Worm (Caenorhabditis elegans): ENCODE measurements around the gene Y41D4B.4.
A peak's percentile ranks its signal among the peaks of the same experiment; 100 is the strongest.

Y41D4B.4 gene

DNA sequence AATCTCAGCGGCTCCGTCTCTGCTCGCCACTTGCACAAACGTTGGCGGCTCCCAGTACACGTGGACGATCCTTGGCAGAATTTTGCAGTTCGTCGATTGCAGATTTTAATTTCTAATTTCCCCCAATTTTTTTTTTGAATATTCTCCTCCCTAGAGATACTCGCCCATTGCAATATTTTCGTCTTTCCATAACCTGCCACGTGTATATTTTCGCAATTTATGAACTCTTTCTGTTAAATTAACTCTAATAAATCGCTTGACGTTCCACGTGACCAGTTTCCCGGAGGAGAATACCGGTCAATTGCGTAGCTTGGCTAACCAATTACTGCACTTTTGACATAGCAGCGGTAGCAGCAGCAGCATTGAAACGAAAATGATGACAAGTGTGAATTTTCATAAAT, 48.5 kb downstream of the Y41D4B.4 start:
- no peak for TF ChIP-seq him-1 (tag; optimal IDR thresholded peaks at IDR 0.05)
- TF ChIP-seq W03F9.2 (tag; optimal IDR thresholded peaks at IDR 0.05), result no peak
- no peak for TF ChIP-seq dao-5 (tag; optimal IDR thresholded peaks at IDR 0.05)

DNA sequence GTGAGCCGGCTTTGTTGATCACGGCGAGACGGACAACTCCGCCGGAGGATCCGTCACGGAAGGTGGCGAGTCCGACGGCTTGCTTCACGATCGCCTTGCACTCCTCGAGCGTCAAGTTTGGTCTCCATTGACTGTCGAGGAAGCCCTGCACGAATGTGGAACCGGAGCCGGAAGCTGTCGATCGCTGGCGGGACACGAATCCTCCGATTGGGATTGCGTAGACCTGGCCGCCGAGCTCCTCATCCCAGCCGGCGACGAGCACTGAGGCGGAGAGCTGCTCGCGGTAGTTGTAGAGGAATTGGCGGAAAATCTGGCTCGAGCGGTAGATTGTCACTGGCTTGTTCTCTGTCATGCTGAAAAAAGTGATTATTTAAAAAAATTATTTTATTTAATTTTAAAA, 49.1 kb downstream of the Y41D4B.4 start:
- TF ChIP-seq him-1 (tag; optimal IDR thresholded peaks at IDR 0.05) (no peak), dao-5 (tag; optimal IDR thresholded peaks at IDR 0.05) (no peak), W03F9.2 (tag; optimal IDR thresholded peaks at IDR 0.05) (no peak)

DNA sequence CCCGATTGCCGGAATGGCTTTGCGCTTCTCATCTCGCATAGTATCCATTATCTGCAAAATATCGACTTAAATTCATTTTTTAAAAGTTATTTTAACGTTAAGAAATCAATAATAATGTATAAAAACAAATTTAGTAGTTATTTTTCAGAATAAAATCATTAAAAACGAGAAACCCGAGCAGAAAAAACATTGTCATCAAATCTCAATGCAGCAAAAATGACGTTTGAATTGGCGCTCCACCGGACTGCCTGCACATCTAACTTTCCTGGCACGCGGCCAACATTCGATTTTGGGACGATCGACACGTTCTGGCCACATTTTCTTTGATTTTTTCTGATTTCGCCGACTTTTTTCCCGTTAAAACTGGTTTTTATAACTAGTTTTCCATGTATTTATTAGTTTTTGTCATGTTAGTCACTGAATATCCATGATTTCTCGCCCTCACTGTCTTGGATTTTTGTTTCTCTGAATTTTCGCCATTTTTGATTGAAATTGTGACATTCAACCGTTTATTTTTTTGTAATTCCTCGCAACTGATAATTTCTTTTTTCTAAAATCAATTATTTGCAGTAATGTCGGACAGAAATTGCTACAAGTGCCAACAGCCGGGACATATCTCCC, 49.9 kb downstream of the Y41D4B.4 start, which contains the start of the genes pbs-1 and K08D12.3:
Gene pbs-1, minus strand, starts transcription at position 51 of the 621 bp plus-strand sequence.
Gene K08D12.3, plus strand, starts transcription at position 571 of the 621 bp plus-strand sequence.
- TF ChIP-seq dao-5 (tag; optimal IDR thresholded peaks at IDR 0.05) (no peak), W03F9.2 (tag; optimal IDR thresholded peaks at IDR 0.05) (peak; percentile 86)

DNA sequence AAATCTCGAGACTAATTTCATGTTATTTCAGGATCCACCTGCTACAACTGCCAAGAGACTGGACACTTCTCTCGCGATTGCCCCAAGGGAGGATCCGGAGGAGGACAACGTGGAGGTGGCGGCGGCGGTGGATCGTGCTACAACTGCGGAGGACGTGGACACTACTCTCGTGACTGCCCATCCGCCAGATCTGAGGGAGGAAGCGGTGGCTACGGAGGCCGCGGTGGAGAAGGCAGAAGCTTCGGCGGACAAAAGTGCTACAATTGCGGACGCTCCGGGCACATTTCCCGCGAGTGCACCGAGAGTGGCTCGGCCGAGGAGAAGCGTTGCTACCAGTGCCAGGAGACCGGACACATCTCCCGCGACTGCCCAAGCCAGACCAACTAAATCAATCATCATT, 50.6 kb downstream of the Y41D4B.4 start:
- TF ChIP-seq W03F9.2 (tag; optimal IDR thresholded peaks at IDR 0.05), result no peak

DNA sequence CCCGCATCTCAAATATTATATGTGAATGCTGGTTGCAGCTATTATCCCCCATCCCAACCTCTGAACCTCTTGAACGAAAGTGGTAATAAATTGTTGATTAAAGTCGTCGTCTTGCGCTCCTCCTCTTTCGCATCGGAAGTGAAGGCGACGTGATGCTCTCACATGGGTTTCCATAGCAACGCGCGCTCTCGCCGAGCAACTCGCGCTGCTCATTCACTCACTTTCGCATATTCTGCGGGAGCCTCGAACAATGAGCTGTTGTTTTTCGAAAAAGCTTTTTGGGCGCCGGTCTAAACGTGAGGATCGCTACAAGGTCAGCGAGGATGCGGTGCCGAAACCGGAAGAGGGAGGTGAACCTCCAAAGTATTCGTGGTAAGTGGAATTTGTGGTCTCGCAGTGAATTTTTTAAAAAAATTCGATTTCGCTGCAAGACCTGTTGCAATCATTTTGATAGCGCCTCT, 51.1 kb downstream of the Y41D4B.4 start, which contains the start of gene rpi-2:
Gene rpi-2, plus strand, starts transcription at position 234 of the 461 bp plus-strand sequence.
- TF ChIP-seq dao-5 (tag; optimal IDR thresholded peaks at IDR 0.05) (peak; percentile 37), him-1 (tag; optimal IDR thresholded peaks at IDR 0.05) (no peak), W03F9.2 (tag; optimal IDR thresholded peaks at IDR 0.05) (no peak)

DNA sequence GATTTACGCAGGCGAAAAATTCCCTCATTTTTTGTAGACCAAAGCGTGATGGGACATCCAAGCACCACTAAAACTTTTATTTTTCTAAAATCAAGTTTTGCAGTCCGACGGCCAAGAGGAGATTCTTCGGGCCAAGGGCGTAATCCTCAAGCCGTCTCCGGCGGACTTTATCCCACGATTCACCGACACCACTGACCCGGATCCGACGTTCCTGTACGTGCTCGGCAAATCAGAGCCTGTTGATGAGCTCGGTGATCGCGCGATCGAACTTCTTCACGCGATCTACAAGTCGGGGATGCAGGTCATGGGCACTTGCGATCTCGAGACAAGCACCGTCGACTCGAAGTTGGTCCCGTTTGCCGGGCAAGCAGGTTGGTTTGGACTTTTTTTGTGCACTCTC, 53.7 kb downstream of the Y41D4B.4 start:
- TF ChIP-seq dao-5 (tag; optimal IDR thresholded peaks at IDR 0.05) (no peak), W03F9.2 (tag; optimal IDR thresholded peaks at IDR 0.05) (no peak), him-1 (tag; optimal IDR thresholded peaks at IDR 0.05) (no peak)

DNA sequence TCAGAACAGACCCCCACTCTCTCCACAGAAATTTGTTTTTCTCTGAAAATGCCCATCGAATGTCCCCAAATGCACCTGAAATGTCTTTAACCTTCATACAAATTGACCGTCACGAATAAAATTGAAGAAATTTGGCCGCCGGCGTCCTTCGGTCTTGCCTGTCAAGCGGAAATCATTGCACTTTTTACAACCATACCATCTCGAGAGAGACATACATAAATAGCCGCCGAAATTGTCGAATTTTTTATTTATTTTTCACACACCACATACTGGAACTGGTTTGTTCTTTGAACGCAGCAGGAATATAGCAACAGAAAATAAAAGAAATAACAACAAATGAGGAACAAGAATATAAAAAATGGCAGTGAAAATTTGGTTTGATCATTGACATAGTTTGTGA, 55.8 kb downstream of the Y41D4B.4 start:
- TF ChIP-seq W03F9.2 (tag; optimal IDR thresholded peaks at IDR 0.05) (no peak), dao-5 (tag; optimal IDR thresholded peaks at IDR 0.05) (no peak), him-1 (tag; optimal IDR thresholded peaks at IDR 0.05) (no peak)

Data from whole organism, L4/young adult.